Fruit fly (Drosophila melanogaster): Measurements from ENCODE around the gene CG46318.

- TF ChIP-seq Ets98B (GFP tag; IDR thresholded peaks at IDR 0.05): no peak
- no peak for TF ChIP-seq Pif1A (GFP tag; optimal IDR thresholded peaks at IDR 0.05)
- no peak for TF ChIP-seq EcR (GFP tag; optimal IDR thresholded peaks at IDR 0.05)
- no peak for TF ChIP-seq fd96Ca (GFP tag; IDR thresholded peaks at IDR 0.05)
- TF ChIP-seq D1 (tag; optimal IDR thresholded peaks at IDR 0.05): no peak
- no peak for TF ChIP-seq CG32121 (GFP tag; IDR thresholded peaks at IDR 0.05)
- TF ChIP-seq CG10348 (GFP tag; IDR thresholded peaks at IDR 0.05): no peak
- TF ChIP-seq CG4496 (GFP tag; IDR thresholded peaks at IDR 0.05): no peak
- no peak for TF ChIP-seq CG17806 (tag; optimal IDR thresholded peaks at IDR 0.05)
- no peak for TF ChIP-seq CG9948 (tag; optimal IDR thresholded peaks at IDR 0.05)
- TF ChIP-seq CG8159 (tag; optimal IDR thresholded peaks at IDR 0.05): no peak
- no peak for TF ChIP-seq CG14655 (GFP tag; optimal IDR thresholded peaks at IDR 0.05)
- no peak for TF ChIP-seq CG15710 (tag; optimal IDR thresholded peaks at IDR 0.05)
Measured at dm6 chr3R:18706289-18706688, 25.9 kb downstream of the CG46318 start.

All from whole organism, pupa.